Worm (Caenorhabditis elegans): ENCODE results near the gene F38A5.6.

The F38A5.6 gene

DNA sequence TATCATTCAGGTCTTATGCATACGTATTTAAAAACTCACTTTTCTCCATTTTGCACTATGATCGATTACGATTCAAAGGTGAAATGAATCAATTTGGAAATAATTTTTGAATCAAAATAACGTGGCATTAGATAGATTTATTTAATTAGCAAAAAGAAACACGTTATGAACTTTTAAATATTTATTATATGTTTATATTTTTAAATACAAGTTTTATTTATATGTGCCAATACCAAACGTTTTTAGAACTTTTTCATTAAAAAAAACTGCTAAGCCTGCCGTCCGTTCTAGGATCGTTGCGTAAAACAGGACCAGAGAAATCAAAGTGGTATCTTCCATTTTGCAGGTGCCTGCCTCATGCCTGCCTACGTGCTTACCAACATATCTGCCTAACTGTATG lies at the start of gene F38A5.6:
Gene F38A5.6, minus strand, starts transcription at position 101 of the 400 bp plus-strand sequence.
- TF ChIP-seq ceh-34 (tag; optimal IDR thresholded peaks at IDR 0.05) (no peak), unc-3 (GFP tag; conservative IDR thresholded peaks at IDR 0.05) (no peak), unc-3 (tag; optimal IDR thresholded peaks at IDR 0.05) (no peak), rnt-1 (tag; optimal IDR thresholded peaks at IDR 0.05) (no peak), C08G9.2 (tag; optimal IDR thresholded peaks at IDR 0.05) (no peak), pqm-1 (tag; optimal IDR thresholded peaks at IDR 0.05) (no peak), ttx-3 (tag; optimal IDR thresholded peaks at IDR 0.05) (no peak)

DNA sequence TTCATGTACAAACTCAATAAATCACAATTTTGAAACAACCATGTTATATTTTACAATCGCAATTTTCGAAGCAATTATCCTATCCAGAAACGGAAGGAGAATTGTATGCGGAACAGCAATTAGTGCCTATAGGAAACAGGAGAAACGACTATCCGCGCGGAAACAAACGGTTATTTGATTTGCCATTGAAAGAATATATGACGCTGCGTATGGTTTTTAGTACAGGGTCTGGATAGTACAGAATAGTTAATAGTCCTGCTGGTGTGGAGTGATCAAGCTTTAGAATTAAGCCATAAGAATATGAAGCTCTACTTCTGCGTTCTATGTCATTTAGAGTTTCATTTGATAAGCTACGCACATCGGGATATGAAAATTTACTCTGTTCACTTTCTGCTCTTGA lies 49.7 kb upstream of the F38A5.6 start:
- TF ChIP-seq ceh-31 (tag; optimal IDR thresholded peaks at IDR 0.05): peak; percentile 12
- TF ChIP-seq rnt-1 (tag; optimal IDR thresholded peaks at IDR 0.05): peak; percentile 12
- TF ChIP-seq pros-1 (tag; optimal IDR thresholded peaks at IDR 0.05): peak; percentile 42
- peak; percentile 93 for TF ChIP-seq ama-1 (optimal IDR thresholded peaks at IDR 0.05)
- TF ChIP-seq ztf-16 (tag; optimal IDR thresholded peaks at IDR 0.05): no peak
- TF ChIP-seq fax-1 (tag; optimal IDR thresholded peaks at IDR 0.05): no peak

DNA sequence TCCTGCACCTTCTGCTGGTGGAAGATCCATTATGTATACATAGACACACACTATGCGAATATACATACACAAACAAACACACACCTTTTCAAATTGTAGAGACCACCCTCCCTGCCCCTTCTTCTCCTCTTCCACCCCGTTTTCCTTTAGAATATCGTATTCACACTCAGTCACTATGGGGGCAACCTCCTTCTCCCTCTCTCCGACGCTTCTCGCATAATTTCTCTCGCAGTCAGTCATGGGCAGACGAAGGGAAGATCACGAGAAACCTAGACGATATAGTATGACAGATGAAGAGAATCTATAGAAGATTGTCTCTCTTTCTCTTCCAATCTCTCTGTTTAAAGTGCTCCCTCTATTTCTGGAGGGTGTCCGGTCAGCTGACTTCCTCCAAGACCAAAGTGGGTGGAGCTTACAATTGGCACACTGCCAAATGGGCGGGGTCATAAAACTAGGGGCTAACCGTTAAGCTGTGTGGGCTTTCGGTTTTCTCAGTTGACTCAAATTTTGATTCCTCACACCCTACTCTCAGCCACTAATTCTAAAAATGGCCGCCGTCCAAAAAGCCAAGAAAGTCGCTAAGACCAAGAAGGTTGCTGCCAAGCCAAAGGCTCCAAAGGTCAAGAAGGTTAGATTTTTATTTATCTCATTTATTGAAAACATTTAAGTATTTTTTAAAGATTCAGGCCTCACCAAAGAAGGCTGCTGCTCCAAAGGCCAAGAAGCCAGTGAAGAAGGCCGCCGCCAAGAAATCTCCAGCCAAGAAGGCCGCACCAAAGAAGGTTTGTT lies 48.9 kb upstream of the F38A5.6 start, which contains the start of gene hil-7:
Gene hil-7, plus strand, starts transcription at position 446 of the 789 bp plus-strand sequence.
- TF ChIP-seq nhr-11 (tag; optimal IDR thresholded peaks at IDR 0.05): no peak
- peak; percentile 97 for TF ChIP-seq unc-55 (GFP tag; optimal IDR thresholded peaks at IDR 0.05)
- TF ChIP-seq nhr-232 (tag; optimal IDR thresholded peaks at IDR 0.05): peak; percentile 11
- TF ChIP-seq C08G9.2 (tag; optimal IDR thresholded peaks at IDR 0.05): no peak
- no peak for TF ChIP-seq zip-5 (tag; optimal IDR thresholded peaks at IDR 0.05)
- peak; percentile 82 for TF ChIP-seq ceh-22 (tag; optimal IDR thresholded peaks at IDR 0.05)
- TF ChIP-seq ceh-2 (tag; optimal IDR thresholded peaks at IDR 0.05): peak; percentile 63
- TF ChIP-seq elt-4 (tag; optimal IDR thresholded peaks at IDR 0.05): no peak
- TF ChIP-seq hlh-30 (tag; optimal IDR thresholded peaks at IDR 0.05; ENCODE audit: insufficient read depth): peak; percentile 98
- TF ChIP-seq hlh-13 (GFP tag; optimal IDR thresholded peaks at IDR 0.05): no peak
- TF ChIP-seq elt-2 (tag; optimal IDR thresholded peaks at IDR 0.05): peak; percentile 0
- peak; percentile 25 for TF ChIP-seq dmd-4 (tag; optimal IDR thresholded peaks at IDR 0.05; ENCODE audit: borderline replicate concordance)
- no peak for TF ChIP-seq unc-3 (GFP tag; conservative IDR thresholded peaks at IDR 0.05)
- TF ChIP-seq unc-3 (tag; optimal IDR thresholded peaks at IDR 0.05): no peak
- no peak for TF ChIP-seq pha-4 (tag; optimal IDR thresholded peaks at IDR 0.05)
- peak; percentile 51 for TF ChIP-seq pha-2 (tag; optimal IDR thresholded peaks at IDR 0.05)
- TF ChIP-seq madf-2 (tag; optimal IDR thresholded peaks at IDR 0.05): peak; percentile 56
- no peak for TF ChIP-seq ceh-45 (GFP tag; IDR thresholded peaks at IDR 0.05)
- peak; percentile 47 for TF ChIP-seq unc-86 (tag; optimal IDR thresholded peaks at IDR 0.05)
- no peak for TF ChIP-seq lin-11 (tag; optimal IDR thresholded peaks at IDR 0.05)
- TF ChIP-seq ceh-6 (GFP tag; optimal IDR thresholded peaks at IDR 0.05): peak; percentile 58
- peak; percentile 9 for TF ChIP-seq pax-1 (tag; optimal IDR thresholded peaks at IDR 0.05)
- peak; percentile 66 for TF ChIP-seq ceh-30 (tag; optimal IDR thresholded peaks at IDR 0.05)
- TF ChIP-seq mec-3 (tag; optimal IDR thresholded peaks at IDR 0.05; ENCODE audit: borderline replicate concordance): no peak
- peak; percentile 98 for TF ChIP-seq pros-1 (tag; optimal IDR thresholded peaks at IDR 0.05)
- peak; percentile 28 for TF ChIP-seq F13H6.1 (tag; optimal IDR thresholded peaks at IDR 0.05)
- TF ChIP-seq hlh-6 (tag; optimal IDR thresholded peaks at IDR 0.05): peak; percentile 68
- no peak for TF ChIP-seq npax-4 (tag; optimal IDR thresholded peaks at IDR 0.05)
- peak; percentile 87 for TF ChIP-seq ceh-18 (tag; optimal IDR thresholded peaks at IDR 0.05)
- TF ChIP-seq fkh-6 (tag; optimal IDR thresholded peaks at IDR 0.05): peak; percentile 17
- TF ChIP-seq ceh-9 (tag; optimal IDR thresholded peaks at IDR 0.05): no peak
- TF ChIP-seq ttx-3 (tag; optimal IDR thresholded peaks at IDR 0.05): no peak
- peak; percentile 42 for TF ChIP-seq lim-6 (tag; optimal IDR thresholded peaks at IDR 0.05)
- TF ChIP-seq odd-2 (tag; optimal IDR thresholded peaks at IDR 0.05): no peak
- no peak for TF ChIP-seq tbx-7 (tag; optimal IDR thresholded peaks at IDR 0.05)
- peak; percentile 53 for TF ChIP-seq ets-4 (tag; optimal IDR thresholded peaks at IDR 0.05)
- peak; percentile 72 for TF ChIP-seq rnt-1 (tag; optimal IDR thresholded peaks at IDR 0.05)
- no peak for TF ChIP-seq ceh-24 (tag; optimal IDR thresholded peaks at IDR 0.05)
- TF ChIP-seq tbx-2 (tag; optimal IDR thresholded peaks at IDR 0.05): peak; percentile 87
- TF ChIP-seq fax-1 (tag; optimal IDR thresholded peaks at IDR 0.05): no peak
- TF ChIP-seq hlh-8 (tag; optimal IDR thresholded peaks at IDR 0.05): peak; percentile 17
- TF ChIP-seq ceh-19 (GFP tag; optimal IDR thresholded peaks at IDR 0.05): peak; percentile 86
- peak; percentile 61 for TF ChIP-seq ref-2 (tag; optimal IDR thresholded peaks at IDR 0.05)

All from whole organism, late embryonic.